Worm (Caenorhabditis elegans): ENCODE data around the gene clec-210.
A peak's percentile ranks its signal among the peaks of the same experiment; 100 is the strongest.

clec-210 gene

ce11 chrV:3104134-3104533 lies 14.0 kb upstream of the clec-210 start, which contains the start of gene str-66 (continued):
- TF ChIP-seq duxl-1 (tag; optimal IDR thresholded peaks at IDR 0.05; ENCODE audit: poor library complexity) (no peak), ZK337.2 (GFP tag; IDR thresholded peaks at IDR 0.05) (no peak)

ce11 chrV:3105810-3106209 lies 12.4 kb upstream of the clec-210 start, which contains the start of gene str-69:
Gene str-69, minus strand, starts transcription at chrV:3105910.
- TF ChIP-seq mdl-1 (tag; optimal IDR thresholded peaks at IDR 0.05) = no peak
- TF ChIP-seq mdt-29 (GFP tag; IDR thresholded peaks at IDR 0.05) = no peak
- TF ChIP-seq unc-130 (GFP tag; optimal IDR thresholded peaks at IDR 0.05) = no peak
- TF ChIP-seq F49E8.2 (tag; optimal IDR thresholded peaks at IDR 0.05; ENCODE audit: borderline replicate concordance) = no peak
- TF ChIP-seq T26A8.4 (GFP tag; IDR thresholded peaks at IDR 0.05) = no peak
- TF ChIP-seq nhr-111 (GFP tag; optimal IDR thresholded peaks at IDR 0.05) = no peak
- no peak for TF ChIP-seq vab-7 (GFP tag; IDR thresholded peaks at IDR 0.05)
- no peak for TF ChIP-seq F10B5.3 (tag; optimal IDR thresholded peaks at IDR 0.05)
- TF ChIP-seq hmg-1.1 (GFP tag; IDR thresholded peaks at IDR 0.05) = no peak
- no peak for TF ChIP-seq duxl-1 (tag; optimal IDR thresholded peaks at IDR 0.05; ENCODE audit: poor library complexity)
- TF ChIP-seq daf-8 (GFP tag; IDR thresholded peaks at IDR 0.05) = no peak
- TF ChIP-seq tra-1 (GFP tag; IDR thresholded peaks at IDR 0.05) = no peak
- no peak for TF ChIP-seq D1046.2 (GFP tag; IDR thresholded peaks at IDR 0.05)
- TF ChIP-seq nhr-41 (GFP tag; IDR thresholded peaks at IDR 0.05) = no peak

ce11 chrV:3106785-3107184 lies 11.4 kb upstream of the clec-210 start:
- TF ChIP-seq nhr-77 (tag; optimal IDR thresholded peaks at IDR 0.05) (no peak), egl-27 (tag; optimal IDR thresholded peaks at IDR 0.05) (no peak)

- TF ChIP-seq F49E8.2 (tag; optimal IDR thresholded peaks at IDR 0.05; ENCODE audit: borderline replicate concordance) (no peak), zip-11 (GFP tag; IDR thresholded peaks at IDR 0.05) (no peak), daf-19 (GFP tag; conservative IDR thresholded peaks at IDR 0.05) (no peak), dve-1 (tag; optimal IDR thresholded peaks at IDR 0.05; ENCODE audit: insufficient read depth) (no peak), duxl-1 (tag; optimal IDR thresholded peaks at IDR 0.05; ENCODE audit: poor library complexity) (no peak), rbr-2 (tag; optimal IDR thresholded peaks at IDR 0.05) (no peak), nhr-11 (tag; optimal IDR thresholded peaks at IDR 0.05) (no peak), Y48G9A.11 (GFP tag; IDR thresholded peaks at IDR 0.05) (no peak), ctbp-1 (GFP tag; IDR thresholded peaks at IDR 0.05) (no peak)
Observed at ce11 chrV:3107450-3107849, 10.7 kb upstream of the clec-210 start, which contains the start of gene str-68. Gene str-68, minus strand, starts transcription at chrV:3107550.

ce11 chrV:3112198-3112597 lies 6.0 kb upstream of the clec-210 start:
- no peak for TF ChIP-seq attf-4 (tag; optimal IDR thresholded peaks at IDR 0.05)
- no peak for TF ChIP-seq nhr-42 (GFP tag; IDR thresholded peaks at IDR 0.05)
- no peak for TF ChIP-seq snpc-1.2 (GFP tag; IDR thresholded peaks at IDR 0.05)
- no peak for TF ChIP-seq lin-38 (GFP tag; IDR thresholded peaks at IDR 0.05)
- TF ChIP-seq dmd-6 (GFP tag; IDR thresholded peaks at IDR 0.05) = no peak
- TF ChIP-seq tra-1 (GFP tag; IDR thresholded peaks at IDR 0.05) = no peak
- peak; percentile 85 for TF ChIP-seq nhr-28 (tag; optimal IDR thresholded peaks at IDR 0.05)
- no peak for TF ChIP-seq pha-4 (GFP tag; IDR thresholded peaks at IDR 0.05)
- TF ChIP-seq pha-4 (tag; optimal IDR thresholded peaks at IDR 0.05) = no peak
- no peak for TF ChIP-seq unc-39 (tag; optimal IDR thresholded peaks at IDR 0.05)
- TF ChIP-seq nhr-48 (tag; optimal IDR thresholded peaks at IDR 0.05) = no peak
- peak in 1 of 2 experiments; percentile 53 for TF ChIP-seq unc-62 (GFP tag; optimal IDR thresholded peaks at IDR 0.05 in 1 of 2)
- TF ChIP-seq unc-62 (tag; optimal IDR thresholded peaks at IDR 0.05) = no peak
- TF ChIP-seq pqm-1 (tag; optimal IDR thresholded peaks at IDR 0.05) = peak; percentile 66
- no peak for TF ChIP-seq mxl-2 (GFP tag; conservative IDR thresholded peaks at IDR 0.05)
- no peak for TF ChIP-seq hif-1 (tag; optimal IDR thresholded peaks at IDR 0.05)
- TF ChIP-seq fos-1 (tag; optimal IDR thresholded peaks at IDR 0.05) = no peak
- TF ChIP-seq dmd-8 (GFP tag; IDR thresholded peaks at IDR 0.05) = no peak
